Fruit fly (Drosophila melanogaster): ENCODE data around the gene Tbh.

dm6 chrX:8059629-8060028, 64.1 kb downstream of the Tbh start:
- TF ChIP-seq CTCF (optimal IDR thresholded peaks at IDR 0.05) = no peak
- no peak for TF ChIP-seq CG8478 (optimal IDR thresholded peaks at IDR 0.05)

Data from S2 (cell line).